Fruit fly (Drosophila melanogaster) whole organism, adult: ENCODE results near the gene CG3823.

Experiments
- CG11617 ChIP-seq: fragments of 200-800 bp; sonication (Bioruptor generic); optimal IDR thresholded peaks from 2 replicates; lab custom pipeline; 2017; ENCODE audit warnings: mild to moderate bottlenecking, missing biosample characterization, missing genetic modification reagents, missing genetic modification characterization
- CG12768 ChIP-seq: fragments of 200-800 bp; sonication (Bioruptor generic); optimal IDR thresholded peaks from 2 replicates; lab custom pipeline; 2017; ENCODE audit warnings: missing biosample characterization, missing genetic modification characterization, mild to moderate bottlenecking, moderate library complexity, missing genetic modification reagents
- CG14711 ChIP-seq: fragments of 200-800 bp; sonication (Bioruptor generic); optimal IDR thresholded peaks from 2 replicates; lab custom pipeline; 2018; ENCODE audit warnings: missing biosample characterization, mild to moderate bottlenecking, missing genetic modification characterization, moderate library complexity
- CG1620 ChIP-seq: fragments of 200-800 bp; sonication (Bioruptor generic); optimal IDR thresholded peaks from 2 replicates; lab custom pipeline; 2016; ENCODE audit warnings: missing biosample characterization, missing genetic modification characterization
- CG33017 ChIP-seq: fragments of 200-800 bp; sonication (Bioruptor generic); optimal IDR thresholded peaks from 2 replicates; lab custom pipeline; 2018; ENCODE audit warnings: missing biosample characterization, mild to moderate bottlenecking, missing genetic modification characterization, moderate library complexity
- CG5204 ChIP-seq: fragments of 200-800 bp; sonication (Bioruptor generic); optimal IDR thresholded peaks from 2 replicates; lab custom pipeline; 2016; ENCODE audit warnings: missing biosample characterization, missing genetic modification characterization
- CG7045 ChIP-seq: fragments of 200-800 bp; sonication (Bioruptor generic); optimal IDR thresholded peaks from 2 replicates; lab custom pipeline; 2017; ENCODE audit warnings: missing biosample characterization, mild to moderate bottlenecking, missing genetic modification characterization
- CG7101 ChIP-seq: fragments of 200-800 bp; sonication (Bioruptor generic); optimal IDR thresholded peaks from 2 replicates; lab custom pipeline; 2018; ENCODE audit warnings: missing biosample characterization, mild to moderate bottlenecking, missing genetic modification characterization, moderate library complexity
- Clk ChIP-seq: fragments of 200-800 bp; sonication (Bioruptor generic); optimal IDR thresholded peaks from 2 replicates; lab custom pipeline; 2017; ENCODE audit warnings: missing biosample characterization, missing genetic modification characterization
- Crg-1 ChIP-seq: fragments of 200-800 bp; sonication (Bioruptor generic); optimal IDR thresholded peaks from 2 replicates; lab custom pipeline; 2016; ENCODE audit warnings: missing biosample characterization, missing genetic modification characterization
- Hr96 ChIP-seq: fragments of 200-800 bp; sonication (Bioruptor generic); optimal IDR thresholded peaks from 2 replicates; lab custom pipeline; 2016; ENCODE audit warnings: missing biosample characterization, missing genetic modification characterization
- Mnt ChIP-seq: fragments of 200-800 bp; sonication (Bioruptor generic); optimal IDR thresholded peaks from 2 replicates; lab custom pipeline; 2016; ENCODE audit warnings: missing biosample characterization, mild to moderate bottlenecking, missing genetic modification characterization
- bab1 ChIP-seq: fragments of 200-800 bp; sonication (Bioruptor generic); optimal IDR thresholded peaks from 3 replicates; lab custom pipeline; 2019; ENCODE audit warnings: missing biosample characterization, mild to moderate bottlenecking, missing genetic modification characterization, moderate library complexity
- cic ChIP-seq: fragments of 200-800 bp; sonication (Bioruptor generic); optimal IDR thresholded peaks from 2 replicates; lab custom pipeline; 2017; ENCODE audit warnings: missing biosample characterization, mild to moderate bottlenecking, missing genetic modification characterization, moderate library complexity
- cnc ChIP-seq, 2 experiments: fragments of >200 bp; optimal IDR thresholded peaks; 2 replicates each; lab custom pipeline; 2017
- kay ChIP-seq: fragments of 200-800 bp; sonication (Bioruptor generic); peaks from one replicate; lab custom pipeline; 2016; ENCODE audit warnings: missing biosample characterization, missing genetic modification characterization, borderline replicate concordance
- ovo ChIP-seq: fragments of 200-800 bp; sonication (Bioruptor generic); optimal IDR thresholded peaks from 2 replicates; lab custom pipeline; 2016; ENCODE audit warnings: missing biosample characterization, missing genetic modification characterization
- pad ChIP-seq: fragments of 200-800 bp; sonication (Bioruptor generic); optimal IDR thresholded peaks from 3 replicates; lab custom pipeline; 2017; ENCODE audit warnings: missing biosample characterization, missing genetic modification characterization, mild to moderate bottlenecking, moderate library complexity, missing genetic modification reagents
- tj ChIP-seq: fragments of 200-800 bp; sonication (Bioruptor generic); optimal IDR thresholded peaks from 3 replicates; lab custom pipeline; 2017; ENCODE audit warnings: missing biosample characterization, mild to moderate bottlenecking, missing genetic modification characterization, moderate library complexity
- toe ChIP-seq: fragments of 200-800 bp; sonication (Bioruptor generic); optimal IDR thresholded peaks from 2 replicates; lab custom pipeline; 2016; ENCODE audit warnings: missing biosample characterization, missing genetic modification characterization

Gene CG3823

dm6 chrX:6346926-6347367, 43.2 kb downstream of the CG3823 start, which contains the start of gene CG3847:
CG3847 (plus strand) TSS chrX:6347103.
- TF ChIP-seq tj (GFP tag; lab: Kevin White, UChicago) (peak; percentile 99), pad (GFP tag; lab: Kevin White, UChicago) (peak; percentile 52), CG5204 (GFP tag; lab: Kevin White, UChicago) (no peak), cic (GFP tag; lab: Kevin White, UChicago) (no peak), ovo (GFP tag; lab: Kevin White, UChicago) (peak; percentile 49), bab1 (GFP tag; lab: Kevin White, UChicago) (peak; percentile 80), CG7045 (no peak), CG12768 (GFP tag; lab: Kevin White, UChicago) (no peak), CG11617 (GFP tag; lab: Kevin White, UChicago) (no peak), CG7101 (tag; lab: Kevin White, UChicago) (peak; percentile 51), CG1620 (GFP tag; lab: Kevin White, UChicago) (peak; percentile 74), cnc (optimal IDR thresholded peaks at IDR 0.05; lab: Kevin White, UChicago) (no peak), CG14711 (peak; percentile 96), kay (GFP tag; lab: Kevin White, UChicago) (no peak), Clk (GFP tag; lab: Kevin White, UChicago) (no peak), Hr96 (GFP tag; lab: Kevin White, UChicago) (no peak), Crg-1 (GFP tag; lab: Kevin White, UChicago) (peak; percentile 68), Mnt (peak; percentile 73), CG33017 (tag; lab: Kevin White, UChicago) (no peak), toe (GFP tag; lab: Kevin White, UChicago) (peak; percentile 9)

- TF ChIP-seq CG33017 (tag; lab: Kevin White, UChicago) (no peak), Crg-1 (GFP tag; lab: Kevin White, UChicago) (no peak), ovo (GFP tag; lab: Kevin White, UChicago) (no peak), CG7045 (no peak), tj (GFP tag; lab: Kevin White, UChicago) (no peak), pad (GFP tag; lab: Kevin White, UChicago) (no peak), Mnt (no peak), toe (GFP tag; lab: Kevin White, UChicago) (no peak), cic (GFP tag; lab: Kevin White, UChicago) (no peak), CG7101 (tag; lab: Kevin White, UChicago) (no peak), bab1 (GFP tag; lab: Kevin White, UChicago) (no peak), Clk (GFP tag; lab: Kevin White, UChicago) (no peak)
Observed at dm6 chrX:6349231-6349630, 45.5 kb downstream of the CG3823 start.

- TF ChIP-seq pad (GFP tag; lab: Kevin White, UChicago): no peak
- TF ChIP-seq tj (GFP tag; lab: Kevin White, UChicago): peak; percentile 37
Observed at dm6 chrX:6350213-6350679, 46.5 kb downstream of the CG3823 start, which contains the start of the genes ND-B16.6 and kdn. ND-B16.6 (minus strand) TSS chrX:6350401. kdn (plus strand) TSS chrX:6350629.

dm6 chrX:6351917-6352768, 48.4 kb downstream of the CG3823 start:
- no peak for TF ChIP-seq cnc (optimal IDR thresholded peaks at IDR 0.05; lab: Kevin White, UChicago)
- peak; percentile 45 for TF ChIP-seq CG11617 (GFP tag; lab: Kevin White, UChicago)
- TF ChIP-seq tj (GFP tag; lab: Kevin White, UChicago): peak; percentile 38
- peak; percentile 28 for TF ChIP-seq cic (GFP tag; lab: Kevin White, UChicago)
- TF ChIP-seq Mnt: peak; percentile 81
- no peak for TF ChIP-seq kay (GFP tag; lab: Kevin White, UChicago)
- no peak for TF ChIP-seq CG33017 (tag; lab: Kevin White, UChicago)
- peak; percentile 28 for TF ChIP-seq CG14711
- no peak for TF ChIP-seq ovo (GFP tag; lab: Kevin White, UChicago)
- TF ChIP-seq pad (GFP tag; lab: Kevin White, UChicago): peak; percentile 63
- no peak for TF ChIP-seq Clk (GFP tag; lab: Kevin White, UChicago)
- TF ChIP-seq Hr96 (GFP tag; lab: Kevin White, UChicago): no peak
- no peak for TF ChIP-seq CG7045
- TF ChIP-seq CG1620 (GFP tag; lab: Kevin White, UChicago): peak; percentile 35
- TF ChIP-seq CG7101 (tag; lab: Kevin White, UChicago): peak; percentile 64
- no peak for TF ChIP-seq toe (GFP tag; lab: Kevin White, UChicago)
- TF ChIP-seq bab1 (GFP tag; lab: Kevin White, UChicago): peak; percentile 50
- TF ChIP-seq CG12768 (GFP tag; lab: Kevin White, UChicago): no peak
- TF ChIP-seq CG5204 (GFP tag; lab: Kevin White, UChicago): no peak
- peak; percentile 47 for TF ChIP-seq Crg-1 (GFP tag; lab: Kevin White, UChicago)

- TF ChIP-seq ovo (GFP tag; lab: Kevin White, UChicago): no peak
- TF ChIP-seq pad (GFP tag; lab: Kevin White, UChicago): peak; percentile 92
Observed at dm6 chrX:6352769-6353612, 49.2 kb downstream of the CG3823 start.
